Fruit fly (Drosophila melanogaster) whole organism, embryonic: ENCODE results near the gene armi.
A peak's percentile ranks its signal among the peaks of the same experiment; 100 is the strongest.

ENCODE experiments used
- BtbVII ChIP-seq: fragments of 200-800 bp; sonication (Bioruptor generic); optimal IDR thresholded peaks from 3 replicates; lab custom pipeline; 2017; ENCODE audit warnings: missing biosample characterization, mild to moderate bottlenecking, missing genetic modification characterization
- Bteb2 ChIP-seq: fragments of 200-800 bp; sonication (Bioruptor generic); optimal IDR thresholded peaks from 2 replicates; lab custom pipeline; 2016; ENCODE audit warnings: missing biosample characterization, missing genetic modification characterization
- CG10431 ChIP-seq: fragments of 200-800 bp; sonication (Bioruptor generic); optimal IDR thresholded peaks from 3 replicates; lab custom pipeline; 2018; ENCODE audit warnings: missing biosample characterization, mild to moderate bottlenecking, missing genetic modification characterization
- CG15696 ChIP-seq: fragments of 200-800 bp; sonication (Bioruptor generic); optimal IDR thresholded peaks from 2 replicates; lab custom pipeline; 2019; ENCODE audit warnings: missing biosample characterization, mild to moderate bottlenecking, missing genetic modification characterization, moderate library complexity
- CG17385 ChIP-seq: fragments of 200-800 bp; sonication (Bioruptor generic); optimal IDR thresholded peaks from 3 replicates; lab custom pipeline; 2018; ENCODE audit warnings: missing biosample characterization, mild to moderate bottlenecking, missing genetic modification characterization
- CG17802 ChIP-seq: fragments of 200-800 bp; sonication (Bioruptor generic); optimal IDR thresholded peaks from 2 replicates; lab custom pipeline; 2018; ENCODE audit warnings: missing biosample characterization, mild to moderate bottlenecking, missing genetic modification characterization, moderate library complexity
- CG2678 ChIP-seq: fragments of 200-800 bp; sonication (Bioruptor generic); optimal IDR thresholded peaks from 3 replicates; lab custom pipeline; 2019; ENCODE audit warnings: missing biosample characterization, mild to moderate bottlenecking, missing genetic modification characterization, moderate library complexity
- CG31224 ChIP-seq: fragments of 200-800 bp; sonication (Bioruptor generic); IDR thresholded peaks from 2 replicates; pipeline ENCODE4 v1.3.6; 2022; ENCODE audit warnings: missing biosample characterization, missing genetic modification characterization
- CG32532 ChIP-seq: fragments of 200-800 bp; sonication (Bioruptor generic); IDR thresholded peaks from 2 replicates; pipeline ENCODE4 v1.3.6; 2022; ENCODE audit warnings: missing biosample characterization, missing genetic modification characterization
- CG32772 ChIP-seq: fragments of 200-800 bp; sonication (Bioruptor generic); IDR thresholded peaks from 2 replicates; pipeline ENCODE4 v1.3.6; 2022; ENCODE audit warnings: missing biosample characterization, missing genetic modification characterization
- CG3726 ChIP-seq: fragments of 200-800 bp; sonication (Bioruptor generic); IDR thresholded peaks from 3 replicates; pipeline ENCODE4, ENCODE4 v1.3.6; 2022; ENCODE audit warnings: missing biosample characterization, missing genetic modification characterization
- CG42726 ChIP-seq: fragments of 200-800 bp; sonication (Bioruptor generic); IDR thresholded peaks from 2 replicates; pipeline ENCODE4 v1.3.6; 2022; ENCODE audit warnings: missing biosample characterization, missing genetic modification characterization; ENCODE audit not compliant: partially characterized antibody
- CG4360 ChIP-seq: fragments of 200-800 bp; sonication (Bioruptor generic); IDR thresholded peaks from 2 replicates; pipeline ENCODE4 v1.3.6; 2022; ENCODE audit warnings: missing biosample characterization, missing genetic modification characterization
- CG5245 ChIP-seq: fragments of 200-800 bp; sonication (Bioruptor generic); optimal IDR thresholded peaks from 3 replicates; lab custom pipeline; 2016; ENCODE audit warnings: missing biosample characterization, missing genetic modification characterization
- CG6654 ChIP-seq: fragments of 200-800 bp; sonication (Bioruptor generic); optimal IDR thresholded peaks from 2 replicates; lab custom pipeline; 2017; ENCODE audit warnings: missing biosample characterization, mild to moderate bottlenecking, missing genetic modification characterization
- CG7987 ChIP-seq: fragments of 200-800 bp; sonication (Bioruptor generic); optimal IDR thresholded peaks from 2 replicates; lab custom pipeline; 2018; ENCODE audit warnings: missing biosample characterization, mild to moderate bottlenecking, missing genetic modification characterization, moderate library complexity
- CG9797 ChIP-seq: fragments of 200-800 bp; sonication (Bioruptor generic); optimal IDR thresholded peaks from 3 replicates; lab custom pipeline; 2018; ENCODE audit warnings: missing biosample characterization, mild to moderate bottlenecking, missing genetic modification characterization
- CTCF ChIP-seq: fragments of 200-800 bp; sonication (Bioruptor generic); optimal IDR thresholded peaks from 2 replicates; lab custom pipeline; 2017; ENCODE audit warnings: missing biosample characterization, mild to moderate bottlenecking, missing genetic modification characterization, moderate library complexity
- D ChIP-seq, 2 experiments: fragments of 200-800 bp in 1 of 2; fragments of >200 bp in 1 of 2; sonication (Bioruptor generic) in 1 of 2; optimal IDR thresholded peaks; 2 replicates in 1 of 2; 3 replicates in 1 of 2; lab custom pipeline; 2017; ENCODE audit warnings: mild to moderate bottlenecking in 1 of 2, missing biosample characterization in 1 of 2, missing genetic modification characterization in 1 of 2, missing genetic modification reagents in 1 of 2
- D19A ChIP-seq: fragments of 200-800 bp; optimal IDR thresholded peaks from 3 replicates; lab custom pipeline; 2019; ENCODE audit warnings: missing biosample characterization, mild to moderate bottlenecking, missing genetic modification characterization, moderate library complexity
- HLH3B ChIP-seq: fragments of 200-800 bp; sonication (Bioruptor generic); IDR thresholded peaks from 2 replicates; pipeline ENCODE4 v1.3.6; 2022; ENCODE audit warnings: missing biosample characterization, missing genetic modification characterization
- Hr51 ChIP-seq, 2 experiments: fragments of 200-800 bp; sonication (Bioruptor generic); optimal IDR thresholded peaks; 2 replicates in 1 of 2; 3 replicates in 1 of 2; lab custom pipeline; 2016 to 2018; ENCODE audit warnings: missing biosample characterization in 2 of 2, missing genetic modification characterization in 2 of 2, mild to moderate bottlenecking in 1 of 2, moderate library complexity in 1 of 2
- Hsf ChIP-seq: fragments of 200-800 bp; sonication (Bioruptor generic); optimal IDR thresholded peaks from 3 replicates; lab custom pipeline; 2016; ENCODE audit warnings: missing biosample characterization, missing genetic modification characterization
- Mad ChIP-seq: fragments of 200-800 bp; sonication (Bioruptor generic); optimal IDR thresholded peaks from 2 replicates; lab custom pipeline; 2016; ENCODE audit warnings: missing biosample characterization, missing genetic modification characterization
- NC2α ChIP-seq: fragments of 200-800 bp; sonication (Bioruptor generic); optimal IDR thresholded peaks from 2 replicates; lab custom pipeline; 2016; ENCODE audit warnings: missing biosample characterization, missing genetic modification characterization
- Nf-YA ChIP-seq: fragments of 200-800 bp; sonication (Bioruptor generic); IDR thresholded peaks from 2 replicates; pipeline ENCODE4 v1.3.6; 2022; ENCODE audit warnings: missing biosample characterization, missing genetic modification characterization
- Oaz ChIP-seq: fragments of 200-800 bp; sonication (Bioruptor generic); IDR thresholded peaks from 2 replicates; pipeline ENCODE4 v1.3.6; 2022; ENCODE audit warnings: missing biosample characterization, missing genetic modification characterization
- Oli ChIP-seq: fragments of 200-800 bp; sonication (Bioruptor generic); optimal IDR thresholded peaks from 2 replicates; lab custom pipeline; 2018; ENCODE audit warnings: missing biosample characterization, mild to moderate bottlenecking, missing genetic modification characterization, moderate library complexity
- Rfx ChIP-seq: fragments of 200-800 bp; sonication (Bioruptor generic); IDR thresholded peaks from 2 replicates; pipeline ENCODE4 v1.3.6; 2022; ENCODE audit warnings: missing biosample characterization, missing genetic modification characterization
- Rx ChIP-seq: fragments of 200-800 bp; sonication (Bioruptor generic); IDR thresholded peaks from 2 replicates; pipeline ENCODE4 v1.3.6; 2022; ENCODE audit warnings: missing biosample characterization, missing genetic modification characterization
- Scr ChIP-seq: fragments of 200-800 bp; sonication (Bioruptor generic); IDR thresholded peaks from 2 replicates; pipeline ENCODE4 v1.3.6; 2022; ENCODE audit warnings: missing biosample characterization, missing genetic modification characterization; ENCODE audit not compliant: partially characterized antibody
- Tbp ChIP-seq: fragments of >200 bp; optimal IDR thresholded peaks from 2 replicates; lab custom pipeline; 2018; ENCODE audit warnings: missing biosample characterization, missing genetic modification characterization
- ap ChIP-seq: fragments of 200-800 bp; sonication (Bioruptor generic); IDR thresholded peaks from 2 replicates; pipeline ENCODE4 v1.3.6; 2022; ENCODE audit warnings: missing biosample characterization, missing genetic modification characterization
- ato ChIP-seq: fragments of 200-800 bp; sonication (Bioruptor generic); IDR thresholded peaks from 2 replicates; pipeline ENCODE4 v1.3.6; 2022; ENCODE audit warnings: missing biosample characterization, missing genetic modification characterization; ENCODE audit not compliant: partially characterized antibody
- eyg ChIP-seq: fragments of 200-800 bp; sonication (Bioruptor generic); optimal IDR thresholded peaks from 3 replicates; lab custom pipeline; 2016; ENCODE audit warnings: missing biosample characterization, missing genetic modification characterization
- fd64A ChIP-seq: fragments of 200-800 bp; sonication (Bioruptor generic); optimal IDR thresholded peaks from 3 replicates; lab custom pipeline; 2018; ENCODE audit warnings: missing biosample characterization, mild to moderate bottlenecking, missing genetic modification characterization
- ftz-f1 ChIP-seq: fragments of 200-800 bp; sonication (Bioruptor generic); optimal IDR thresholded peaks from 2 replicates; lab custom pipeline; 2016; ENCODE audit warnings: missing biosample characterization, missing genetic modification characterization
- ind ChIP-seq: fragments of 200-800 bp; sonication (Bioruptor generic); optimal IDR thresholded peaks from 3 replicates; lab custom pipeline; 2016; ENCODE audit warnings: missing biosample characterization, missing genetic modification characterization
- jumu ChIP-seq: fragments of 200-800 bp; sonication (Bioruptor generic); optimal IDR thresholded peaks from 3 replicates; lab custom pipeline; 2016; ENCODE audit warnings: missing biosample characterization, missing genetic modification characterization
- lola ChIP-seq, 3 experiments: fragments of >200 bp in 2 of 3; fragments of 200-800 bp in 1 of 3; sonication (Bioruptor generic) in 1 of 3; optimal IDR thresholded peaks; 2 replicates each; lab custom pipeline; 2017 to 2019; ENCODE audit warnings: missing biosample characterization in 3 of 3, missing genetic modification characterization in 3 of 3, mild to moderate bottlenecking in 1 of 3, moderate library complexity in 1 of 3
- nom ChIP-seq: fragments of 200-800 bp; sonication (Bioruptor generic); optimal IDR thresholded peaks from 2 replicates; lab custom pipeline; 2017; ENCODE audit warnings: missing biosample characterization, missing genetic modification characterization, mild to moderate bottlenecking, moderate library complexity, missing genetic modification reagents
- onecut ChIP-seq: fragments of 200-800 bp; sonication (Bioruptor generic); IDR thresholded peaks from 2 replicates; pipeline ENCODE4 v1.3.6; 2022; ENCODE audit warnings: missing biosample characterization, missing genetic modification characterization
- pan ChIP-seq, 4 experiments: fragments of >200 bp in 3 of 4; fragments of 200-800 bp in 1 of 4; sonication (Bioruptor generic) in 1 of 4; optimal IDR thresholded peaks in 3 of 4; IDR thresholded peaks in 1 of 4; 2 replicates each; pipeline versions ENCODE4 v1.3.6 to Lab custom; 2017 to 2022; ENCODE audit warnings: missing biosample characterization in 2 of 4, missing genetic modification characterization in 2 of 4, mixed read lengths in 1 of 4
- pb ChIP-seq: fragments of 200-800 bp; sonication (Bioruptor generic); optimal IDR thresholded peaks from 3 replicates; lab custom pipeline; 2016; ENCODE audit warnings: missing biosample characterization, missing genetic modification characterization
- pita ChIP-seq: fragments of 200-800 bp; sonication (Bioruptor generic); optimal IDR thresholded peaks from 2 replicates; lab custom pipeline; 2017; ENCODE audit warnings: missing biosample characterization, mild to moderate bottlenecking, missing genetic modification characterization
- seq ChIP-seq: fragments of 200-800 bp; sonication (Bioruptor generic); IDR thresholded peaks from 2 replicates; pipeline ENCODE4 v1.3.6; 2022; ENCODE audit warnings: missing biosample characterization, missing genetic modification characterization
- sob ChIP-seq: fragments of 200-800 bp; sonication (Bioruptor generic); IDR thresholded peaks from 2 replicates; pipeline ENCODE4 v1.3.6; 2022; ENCODE audit warnings: missing biosample characterization, missing genetic modification characterization
- tap ChIP-seq: fragments of 200-800 bp; optimal IDR thresholded peaks from 3 replicates; lab custom pipeline; 2019; ENCODE audit warnings: missing biosample characterization, mild to moderate bottlenecking, missing genetic modification characterization, moderate library complexity
- tll ChIP-seq, 2 experiments: fragments of 200-800 bp in 1 of 2; fragments of >200 bp in 1 of 2; sonication (Bioruptor generic) in 1 of 2; optimal IDR thresholded peaks; 2 replicates each; lab custom pipeline; 2017 to 2019; ENCODE audit warnings: missing biosample characterization in 2 of 2, missing genetic modification characterization in 2 of 2, mild to moderate bottlenecking in 1 of 2, moderate library complexity in 1 of 2
- toy ChIP-seq: fragments of 200-800 bp; sonication (Bioruptor generic); IDR thresholded peaks from 2 replicates; pipeline ENCODE4 v1.3.6; 2022; ENCODE audit warnings: missing biosample characterization, missing genetic modification characterization

Gene armi

dm6 chr3L:3434882-3435281, 26.2 kb upstream of the armi start (continued):
- TF ChIP-seq CG15696 (tag; lab: Kevin White, UChicago) = no peak
- TF ChIP-seq Tbp = no peak
- TF ChIP-seq tll (GFP tag; optimal IDR thresholded peaks at IDR 0.05; lab: Kevin White, UChicago) = no peak
- TF ChIP-seq Bteb2 = no peak
- no peak for TF ChIP-seq Mad (GFP tag; lab: Kevin White, UChicago)
- TF ChIP-seq BtbVII (GFP tag; lab: Kevin White, UChicago) = no peak
- no peak for TF ChIP-seq Rx (GFP tag; lab: Robert Waterston, UW)
- TF ChIP-seq CG3726 (GFP tag; lab: Robert Waterston, UW) = 0 out of 3 replicates have a peak, but pooled peaks have one; percentile 8
- TF ChIP-seq Oaz (GFP tag; lab: Robert Waterston, UW) = no peak
- TF ChIP-seq CG10431 (GFP tag; lab: Kevin White, UChicago) = peak; percentile 32
- no peak for TF ChIP-seq CG42726
- peak; percentile 34 for TF ChIP-seq D19A (tag; lab: Kevin White, UChicago)
- TF ChIP-seq Hsf (GFP tag; lab: Kevin White, UChicago) = no peak
- peak; percentile 43; the same call in 1 of the 2 replicates for TF ChIP-seq CG32772 (GFP tag; lab: Robert Waterston, UW)
- TF ChIP-seq CG9797 (GFP tag; lab: Kevin White, UChicago) = no peak
- TF ChIP-seq sob (GFP tag; lab: Robert Waterston, UW) = 0 out of 2 replicates have a peak, but pooled peaks have one; percentile 36
- TF ChIP-seq Nf-YA (GFP tag; lab: Robert Waterston, UW) = no peak
- peak in 1 of 2 experiments; percentile 20 for TF ChIP-seq Hr51 (GFP tag; optimal IDR thresholded peaks at IDR 0.05; lab: Kevin White, UChicago)
- TF ChIP-seq Scr (GFP tag; lab: Robert Waterston, UW) = no peak
- TF ChIP-seq ind (GFP tag; lab: Kevin White, UChicago) = no peak
- peak; percentile 30; the same call in 1 of the 2 replicates for TF ChIP-seq CG32532
- TF ChIP-seq CG4360 (GFP tag; lab: Robert Waterston, UW) = no peak
- peak; percentile 5 for TF ChIP-seq tap (tag; lab: Kevin White, UChicago)
- TF ChIP-seq lola (GFP tag; optimal IDR thresholded peaks at IDR 0.05; lab: Kevin White, UChicago) = peak in 1 of 3 experiments; percentile 41
- peak; percentile 30 for TF ChIP-seq CG17385
- TF ChIP-seq HLH3B (GFP tag; lab: Robert Waterston, UW) = 0 out of 2 replicates have a peak, but pooled peaks have one; percentile 33
- no peak for TF ChIP-seq pb (GFP tag; lab: Kevin White, UChicago)
- TF ChIP-seq ftz-f1 (GFP tag; lab: Kevin White, UChicago) = no peak
- no peak for TF ChIP-seq ap (GFP tag; lab: Robert Waterston, UW)
- no peak for TF ChIP-seq D (optimal IDR thresholded peaks at IDR 0.05; lab: Kevin White, UChicago)
- peak; percentile 3 for TF ChIP-seq D (GFP tag; optimal IDR thresholded peaks at IDR 0.05; lab: Kevin White, UChicago)
- no peak for TF ChIP-seq nom (GFP tag; lab: Kevin White, UChicago)
- TF ChIP-seq toy (GFP tag; lab: Robert Waterston, UW) = no peak
- no peak for TF ChIP-seq ato
- TF ChIP-seq CG7987 (GFP tag; lab: Kevin White, UChicago) = no peak
- TF ChIP-seq pita (GFP tag; lab: Kevin White, UChicago) = no peak
- peak; percentile 59 for TF ChIP-seq CG2678 (tag; lab: Kevin White, UChicago)
- TF ChIP-seq seq (GFP tag; lab: Robert Waterston, UW) = no peak
- peak; percentile 53 for TF ChIP-seq Rfx
- TF ChIP-seq onecut (GFP tag; lab: Robert Waterston, UW) = 0 out of 2 replicates have a peak, but pooled peaks have one; percentile 8
- TF ChIP-seq CG6654 (GFP tag; lab: Kevin White, UChicago) = no peak
- TF ChIP-seq CG5245 (GFP tag; lab: Kevin White, UChicago) = no peak
- TF ChIP-seq pan (optimal IDR thresholded peaks at IDR 0.05; lab: Kevin White, UChicago) = no peak
- no peak for TF ChIP-seq pan (GFP tag; optimal IDR thresholded peaks at IDR 0.05 in 1 of 2, IDR thresholded peaks at IDR 0.05 in 1 of 2)
- no peak for TF ChIP-seq eyg (GFP tag; lab: Kevin White, UChicago)
- no peak for TF ChIP-seq CG17802
- no peak for TF ChIP-seq CTCF (GFP tag; lab: Kevin White, UChicago)
- TF ChIP-seq Oli (tag; lab: Kevin White, UChicago) = peak; percentile 34
- no peak for TF ChIP-seq CG31224 (GFP tag; lab: Robert Waterston, UW)
- no peak for TF ChIP-seq jumu (GFP tag; lab: Kevin White, UChicago)
- no peak for TF ChIP-seq NC2α (GFP tag; lab: Kevin White, UChicago)
- no peak for TF ChIP-seq fd64A (GFP tag; lab: Kevin White, UChicago)
